Worm (Caenorhabditis elegans) whole organism, young adult: ENCODE results near the gene hot-1.

ENCODE experiments used
- B0019.2 ChIP-seq: fragments of 200-800 bp; sonication (Bioruptor generic); conservative IDR thresholded peaks from 2 replicates; pipeline ENCODE4 v1.3.6; 2022; ENCODE audit warnings: missing genetic modification reagents, missing genetic modification characterization, missing compliant biosample characterization
- B0336.3 ChIP-seq: fragments of 200-800 bp; sonication (Bioruptor generic); IDR thresholded peaks from 2 replicates; pipeline ENCODE4 v1.3.6; 2022; ENCODE audit warnings: missing genetic modification characterization, missing compliant biosample characterization
- F23B12.7 ChIP-seq: sonication (generic microtip); optimal IDR thresholded peaks from 2 replicates; lab custom pipeline; 2017; ENCODE audit warnings: missing genetic modification characterization, mild to moderate bottlenecking, missing compliant biosample characterization, antibody characterized with exemption, moderate library complexity; ENCODE audit not compliant: insufficient read depth
- F39B2.1 ChIP-seq: fragments of 200-800 bp; sonication (Bioruptor generic); IDR thresholded peaks from 2 replicates; pipeline ENCODE4 v1.3.6; 2022; ENCODE audit warnings: missing genetic modification reagents, missing genetic modification characterization, missing compliant biosample characterization
- K11D2.4 ChIP-seq: fragments of 200-800 bp; sonication (Bioruptor generic); IDR thresholded peaks from 2 replicates; pipeline ENCODE4 v1.3.6; 2022; ENCODE audit warnings: missing genetic modification reagents, missing genetic modification characterization, missing compliant biosample characterization
- T07F8.4 ChIP-seq: sonication (generic microtip); optimal IDR thresholded peaks from 2 replicates; lab custom pipeline; 2016; ENCODE audit warnings: mild to moderate bottlenecking, missing genetic modification characterization, moderate library complexity, missing compliant biosample characterization
- aptf-3 ChIP-seq: fragments of 200-800 bp; sonication (Bioruptor generic); IDR thresholded peaks from 2 replicates; pipeline ENCODE4 v1.3.6; 2022; ENCODE audit warnings: missing genetic modification characterization, missing compliant biosample characterization
- bed-1 ChIP-seq: fragments of 200-800 bp; sonication (Bioruptor generic); IDR thresholded peaks from 2 replicates; pipeline ENCODE4 v1.3.6; 2022; ENCODE audit warnings: missing genetic modification reagents, missing genetic modification characterization, missing compliant biosample characterization
- cebp-1 ChIP-seq, 2 experiments: fragments of 200-800 bp in 1 of 2; sonication (Bioruptor generic) in 1 of 2; sonication (generic microtip) in 1 of 2; IDR thresholded peaks in 1 of 2; optimal IDR thresholded peaks in 1 of 2; 2 replicates each; pipeline versions ENCODE4 v1.3.6 to Lab custom; 2017 to 2022; ENCODE audit warnings: missing compliant biosample characterization in 2 of 2, missing genetic modification characterization in 2 of 2, mild to moderate bottlenecking in 1 of 2, missing genetic modification reagents in 1 of 2, moderate library complexity in 1 of 2
- ceh-27 ChIP-seq: fragments of 200-800 bp; sonication (Bioruptor generic); optimal IDR thresholded peaks from 2 replicates; lab custom pipeline; 2018; ENCODE audit warnings: mild to moderate bottlenecking, missing genetic modification characterization, moderate library complexity, missing compliant biosample characterization
- ceh-91 ChIP-seq: fragments of 200-800 bp; sonication (Bioruptor generic); IDR thresholded peaks from 2 replicates; pipeline ENCODE4 v1.3.6; 2022; ENCODE audit warnings: missing genetic modification reagents, missing genetic modification characterization, missing compliant biosample characterization
- chd-7 ChIP-seq: sonication (generic microtip); optimal IDR thresholded peaks from 2 replicates; lab custom pipeline; 2016; ENCODE audit warnings: mild to moderate bottlenecking, missing genetic modification characterization, moderate library complexity, missing compliant biosample characterization
- dox-1 ChIP-seq: fragments of 200-800 bp; sonication (Bioruptor generic); IDR thresholded peaks from 2 replicates; pipeline ENCODE4 v1.3.6; 2022; ENCODE audit warnings: missing genetic modification reagents, missing genetic modification characterization, missing compliant biosample characterization
- ets-4 ChIP-seq: fragments of 200-800 bp; sonication (Bioruptor generic); optimal IDR thresholded peaks from 2 replicates; lab custom pipeline; 2018; ENCODE audit warnings: mild to moderate bottlenecking, missing genetic modification characterization, missing compliant biosample characterization
- him-1 ChIP-seq: sonication (generic microtip); optimal IDR thresholded peaks from 2 replicates; lab custom pipeline; 2016; ENCODE audit warnings: missing genotype, missing genetic modification reagents, missing genetic modification characterization, missing compliant biosample characterization
- hmg-20 ChIP-seq: fragments of 200-800 bp; sonication (Bioruptor generic); IDR thresholded peaks from 2 replicates; pipeline ENCODE4 v1.3.6; 2022; ENCODE audit warnings: missing genetic modification reagents, missing genetic modification characterization, missing compliant biosample characterization
- hrde-1 ChIP-seq: sonication (generic microtip); optimal IDR thresholded peaks from 2 replicates; lab custom pipeline; 2016; ENCODE audit warnings: missing genetic modification characterization, mild to moderate bottlenecking, missing compliant biosample characterization, moderate library complexity, missing genotype, missing genetic modification reagents, borderline replicate concordance
- hsf-1 ChIP-seq: fragments of 200-800 bp; sonication (Bioruptor generic); IDR thresholded peaks from 2 replicates; pipeline ENCODE4 v1.3.6; 2022; ENCODE audit warnings: missing genetic modification reagents, missing genetic modification characterization, missing compliant biosample characterization
- let-607 ChIP-seq, 2 experiments: fragments of 200-800 bp in 1 of 2; sonication (Bioruptor generic) in 1 of 2; sonication (generic microtip) in 1 of 2; optimal IDR thresholded peaks; 2 replicates each; lab custom pipeline; 2016 to 2018; ENCODE audit warnings: mild to moderate bottlenecking in 2 of 2, missing compliant biosample characterization in 2 of 2, missing genetic modification characterization in 2 of 2, moderate library complexity in 2 of 2, missing genotype in 1 of 2
- lin-26 ChIP-seq: fragments of 200-800 bp; sonication (Bioruptor generic); IDR thresholded peaks from 2 replicates; pipeline ENCODE4 v1.3.6; 2022; ENCODE audit warnings: missing genetic modification reagents, missing genetic modification characterization, missing compliant biosample characterization
- lin-40 ChIP-seq: sonication (generic microtip); optimal IDR thresholded peaks from 2 replicates; lab custom pipeline; 2016; ENCODE audit warnings: missing genetic modification characterization, mild to moderate bottlenecking, missing compliant biosample characterization, missing genotype, missing genetic modification reagents
- lin-54 ChIP-seq: fragments of 200-800 bp; sonication (Bioruptor generic); optimal IDR thresholded peaks from 2 replicates; lab custom pipeline; 2018; ENCODE audit warnings: mild to moderate bottlenecking, missing genetic modification characterization, missing compliant biosample characterization
- lsy-27 ChIP-seq: sonication (generic microtip); optimal IDR thresholded peaks from 2 replicates; lab custom pipeline; 2017; ENCODE audit warnings: missing genetic modification characterization, mild to moderate bottlenecking, missing compliant biosample characterization, antibody characterized with exemption, missing genotype, borderline replicate concordance; ENCODE audit not compliant: insufficient read depth
- madf-10 ChIP-seq: sonication (generic microtip); optimal IDR thresholded peaks from 2 replicates; lab custom pipeline; 2016; ENCODE audit warnings: mild to moderate bottlenecking, missing genetic modification characterization, missing compliant biosample characterization
- madf-3 ChIP-seq: fragments of 200-800 bp; sonication (Bioruptor generic); IDR thresholded peaks from 2 replicates; pipeline ENCODE4 v1.3.6; 2022; ENCODE audit warnings: missing genetic modification reagents, missing genetic modification characterization, missing compliant biosample characterization
- madf-8 ChIP-seq: fragments of 200-800 bp; sonication (Bioruptor generic); conservative IDR thresholded peaks from 2 replicates; pipeline ENCODE4 v1.3.6; 2022; ENCODE audit warnings: missing genetic modification reagents, missing genetic modification characterization, missing compliant biosample characterization
- mcd-1 ChIP-seq: fragments of 200-800 bp; sonication (Bioruptor generic); IDR thresholded peaks from 2 replicates; pipeline ENCODE4 v1.3.6; 2022; ENCODE audit warnings: missing genetic modification reagents, missing genetic modification characterization, missing compliant biosample characterization
- mxl-1 ChIP-seq: sonication (generic microtip); optimal IDR thresholded peaks from 2 replicates; lab custom pipeline; 2016; ENCODE audit warnings: missing genetic modification characterization, missing compliant biosample characterization
- nhr-80 ChIP-seq: sonication (generic microtip); optimal IDR thresholded peaks from 2 replicates; lab custom pipeline; 2016; ENCODE audit warnings: missing genetic modification characterization, missing compliant biosample characterization
- pbrm-1 ChIP-seq: fragments of 200-800 bp; sonication (Bioruptor generic); IDR thresholded peaks from 2 replicates; pipeline ENCODE4 v1.3.6; 2022; ENCODE audit warnings: missing genetic modification reagents, missing genetic modification characterization, missing compliant biosample characterization
- rcor-1 ChIP-seq: fragments of 200-800 bp; sonication (Bioruptor generic); IDR thresholded peaks from 2 replicates; pipeline ENCODE4 v1.3.6; 2022; ENCODE audit warnings: missing genetic modification reagents, missing genetic modification characterization, missing compliant biosample characterization
- sea-2 ChIP-seq: fragments of 200-800 bp; sonication (Bioruptor generic); IDR thresholded peaks from 2 replicates; pipeline ENCODE4 v1.3.6; 2022; ENCODE audit warnings: missing genetic modification characterization, missing compliant biosample characterization
- snpc-1.1 ChIP-seq: sonication (generic microtip); optimal IDR thresholded peaks from 2 replicates; lab custom pipeline; 2017; ENCODE audit warnings: missing genetic modification characterization, mild to moderate bottlenecking, missing compliant biosample characterization, antibody characterized with exemption, moderate library complexity, missing genotype, missing genetic modification reagents; ENCODE audit not compliant: insufficient read depth
- snpc-1.3 ChIP-seq: sonication (generic microtip); optimal IDR thresholded peaks from 2 replicates; lab custom pipeline; 2017; ENCODE audit warnings: missing genetic modification characterization, mild to moderate bottlenecking, missing compliant biosample characterization, antibody characterized with exemption, moderate library complexity, missing genotype, missing genetic modification reagents; ENCODE audit not compliant: insufficient read depth
- snpc-4 ChIP-seq, 5 experiments: fragments of 150-350 bp in 1 of 5; sonication (generic microtip) in 4 of 5; optimal IDR thresholded peaks; 2 replicates each; lab custom pipeline; 2014 to 2018; ENCODE audit warnings: missing genetic modification characterization in 5 of 5, missing biosample characterization in 3 of 5, antibody characterized with exemption in 2 of 5, mild to moderate bottlenecking in 2 of 5, missing compliant biosample characterization in 2 of 5, missing genotype in 2 of 5, moderate library complexity in 2 of 5, missing genetic modification reagents in 1 of 5
- xnd-1 ChIP-seq: sonication (generic microtip); optimal IDR thresholded peaks from 2 replicates; lab custom pipeline; 2016; ENCODE audit warnings: missing genotype, missing genetic modification reagents, missing genetic modification characterization, missing compliant biosample characterization
- zfh-2 ChIP-seq: fragments of 200-800 bp; sonication (Bioruptor generic); conservative IDR thresholded peaks from 2 replicates; pipeline ENCODE4 v1.3.6; 2022; ENCODE audit warnings: missing genetic modification reagents, missing genetic modification characterization, missing compliant biosample characterization
- ztf-3 ChIP-seq: fragments of 200-800 bp; sonication (Bioruptor generic); optimal IDR thresholded peaks from 2 replicates; lab custom pipeline; 2018; ENCODE audit warnings: mild to moderate bottlenecking, missing genetic modification characterization, missing compliant biosample characterization

hot-1 gene

DNA sequence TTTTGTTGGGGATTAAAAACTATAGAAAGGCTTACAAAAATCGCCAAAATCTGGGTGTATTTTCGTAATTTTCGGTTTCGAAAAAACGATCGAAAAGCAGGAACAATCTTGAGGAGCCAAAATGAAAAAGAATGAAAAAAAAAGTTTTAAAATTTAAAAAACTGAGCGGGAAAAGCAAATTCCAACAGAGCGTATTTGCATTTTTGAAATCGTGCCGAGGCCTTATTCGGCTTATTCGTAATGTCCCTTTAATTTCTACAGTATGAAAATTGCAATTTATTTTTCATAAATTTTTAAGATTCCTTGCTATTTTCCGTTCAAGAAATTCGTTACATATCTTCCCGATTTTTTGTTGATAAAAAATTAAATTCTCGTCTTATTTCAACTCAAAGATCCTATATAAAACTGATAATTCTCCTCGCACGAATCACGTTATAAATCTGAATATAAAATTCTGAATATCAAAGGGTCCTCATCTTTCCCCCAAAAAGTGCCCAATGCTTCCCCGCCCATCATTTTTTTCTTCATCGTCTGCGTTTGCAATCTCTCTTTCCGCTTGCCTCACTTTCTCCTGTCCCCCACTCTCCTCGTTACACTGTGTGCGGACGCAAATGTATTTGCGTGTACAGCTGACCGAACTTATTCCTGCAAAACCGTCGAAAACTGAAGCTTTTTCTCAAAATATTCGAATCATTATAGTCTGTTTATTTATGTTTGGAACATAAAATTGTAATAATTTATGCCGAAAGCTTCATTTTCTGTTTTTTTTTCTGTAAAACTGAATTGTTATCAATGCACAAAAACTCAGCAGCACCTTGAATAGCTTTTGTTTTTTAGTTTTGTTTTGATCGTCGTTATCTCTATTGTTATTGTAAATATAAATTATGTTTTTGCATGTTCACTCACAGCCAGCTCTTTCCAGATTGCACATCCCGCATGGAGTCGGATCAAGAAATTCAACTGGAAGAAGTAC lies 25.2 kb downstream of the hot-1 start, which contains the start of the genes rfc-1 and pmp-3 (continued):
- TF ChIP-seq snpc-4 (GFP tag; optimal IDR thresholded peaks at IDR 0.05; lab: Kevin White, UChicago) (no peak), snpc-4 (tag; optimal IDR thresholded peaks at IDR 0.05; lab: Kevin White, UChicago) (peak in 3 of 4 experiments; percentile 41 to 59 (median 44)), zfh-2 (GFP tag; lab: Robert Waterston, UW) (no peak), ceh-27 (GFP tag; lab: Kevin White, UChicago) (no peak), madf-8 (peak; percentile 78), B0019.2 (GFP tag; lab: Robert Waterston, UW) (no peak), dox-1 (peak; percentile 23; the same call in 1 of the 2 replicates), snpc-1.3 (tag; lab: Kevin White, UChicago) (peak; percentile 58), ceh-91 (GFP tag; lab: Robert Waterston, UW) (peak; percentile 76), hsf-1 (0 out of 2 replicates have a peak, but pooled peaks have one; percentile 33), K11D2.4 (GFP tag; lab: Robert Waterston, UW) (no peak), chd-7 (tag; lab: Kevin White, UChicago) (no peak), him-1 (tag; lab: Kevin White, UChicago) (peak; percentile 25), F23B12.7 (tag; lab: Kevin White, UChicago) (peak; percentile 61), xnd-1 (tag; lab: Kevin White, UChicago) (peak; percentile 66), snpc-1.1 (tag; lab: Kevin White, UChicago) (peak; percentile 56), mcd-1 (GFP tag; lab: Robert Waterston, UW) (peak; percentile 81), lin-54 (GFP tag; lab: Kevin White, UChicago) (peak; percentile 75), bed-1 (no peak)

DNA sequence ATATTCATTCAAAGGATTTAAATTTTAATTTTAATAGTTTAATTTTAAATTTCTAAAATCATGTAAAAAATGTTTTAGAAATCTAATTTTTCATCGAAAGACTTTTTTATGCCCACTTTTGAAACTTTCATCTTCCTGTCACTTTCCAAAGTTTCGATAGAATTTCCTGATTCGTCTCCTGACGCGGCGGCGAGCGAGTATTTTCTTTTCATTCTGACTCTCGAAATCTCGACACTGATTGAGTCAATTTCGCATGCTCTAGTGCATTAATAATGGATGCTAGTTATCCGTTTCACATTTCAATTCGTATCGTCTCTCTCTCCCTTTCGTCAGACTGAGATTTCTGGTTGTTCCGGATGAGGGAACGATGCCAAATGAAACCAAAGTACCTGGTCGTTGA lies 27.9 kb downstream of the hot-1 start:
- no peak for TF ChIP-seq rcor-1 (GFP tag; lab: Robert Waterston, UW)
- no peak for TF ChIP-seq aptf-3 (GFP tag; lab: Robert Waterston, UW)
- no peak for TF ChIP-seq let-607 (tag; optimal IDR thresholded peaks at IDR 0.05; lab: Kevin White, UChicago)
- no peak for TF ChIP-seq B0336.3
- TF ChIP-seq pbrm-1 (GFP tag; lab: Robert Waterston, UW): no peak
- no peak for TF ChIP-seq hmg-20

DNA sequence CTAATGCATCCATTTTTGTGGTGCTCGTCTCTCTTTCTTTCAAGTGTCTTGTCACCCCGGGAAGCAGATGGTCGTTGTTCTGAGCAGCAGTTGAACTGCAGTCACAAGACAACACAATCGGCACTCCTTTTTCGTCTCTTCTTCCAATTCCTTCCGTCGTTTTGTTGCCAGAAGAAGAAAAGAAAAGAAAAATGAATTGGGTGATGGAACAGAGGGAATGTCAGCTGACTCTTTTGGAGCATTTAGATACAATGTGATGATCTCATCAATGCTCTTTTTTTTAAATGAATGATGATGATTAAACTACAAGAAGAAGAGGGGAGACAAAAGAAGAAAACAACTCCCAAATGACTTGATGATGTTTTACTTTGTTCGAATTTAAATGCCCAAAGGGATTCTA lies 29.0 kb downstream of the hot-1 start:
- TF ChIP-seq cebp-1 (GFP tag; IDR thresholded peaks at IDR 0.05; lab: Robert Waterston, UW) (no peak), cebp-1 (tag; optimal IDR thresholded peaks at IDR 0.05; lab: Kevin White, UChicago) (peak; percentile 19), mxl-1 (tag; lab: Kevin White, UChicago) (no peak)

DNA sequence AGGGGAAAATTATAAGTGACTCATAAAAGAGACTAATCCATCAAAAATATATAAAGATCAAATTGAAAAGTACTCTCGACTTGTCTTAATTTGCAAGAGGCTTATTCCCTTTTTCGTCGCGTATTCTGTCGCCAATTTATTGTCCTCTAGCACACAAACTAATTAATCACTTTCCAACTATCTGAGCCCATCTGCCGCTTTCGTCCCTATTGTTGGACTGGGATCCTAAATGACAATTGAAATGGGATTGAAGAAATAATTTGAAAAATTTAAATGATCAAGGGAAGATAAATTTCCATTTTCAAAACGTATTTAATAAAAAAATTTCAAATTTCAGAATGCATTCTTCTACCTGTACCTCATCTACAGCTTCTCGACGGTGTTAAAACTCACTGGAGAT lies 29.7 kb downstream of the hot-1 start:
- TF ChIP-seq T07F8.4 (tag; lab: Kevin White, UChicago) (no peak), nhr-80 (tag; lab: Kevin White, UChicago) (no peak), lin-40 (tag; lab: Kevin White, UChicago) (no peak), hrde-1 (tag; lab: Kevin White, UChicago) (no peak), sea-2 (no peak), ztf-3 (GFP tag; lab: Kevin White, UChicago) (no peak), madf-3 (GFP tag; lab: Robert Waterston, UW) (no peak), madf-10 (tag; lab: Kevin White, UChicago) (no peak), F39B2.1 (no peak), lsy-27 (tag; lab: Kevin White, UChicago) (no peak), snpc-1.1 (tag; lab: Kevin White, UChicago) (no peak), ets-4 (GFP tag; lab: Kevin White, UChicago) (no peak), lin-26 (GFP tag; lab: Robert Waterston, UW) (no peak)
